Fruit fly (Drosophila melanogaster) whole organism, embryonic: ENCODE results near the gene CG15547.
A peak's percentile ranks its signal among the peaks of the same experiment; 100 is the strongest.

Source experiments
- Atf3 ChIP-seq: fragments of 200-800 bp; sonication (Bioruptor generic); optimal IDR thresholded peaks from 3 replicates; lab custom pipeline; 2016; ENCODE audit warnings: missing biosample characterization, missing genetic modification characterization
- CG10209 ChIP-seq: fragments of 200-800 bp; sonication (Bioruptor generic); optimal IDR thresholded peaks from 3 replicates; lab custom pipeline; 2017; ENCODE audit warnings: missing biosample characterization, mild to moderate bottlenecking, missing genetic modification characterization, missing genetic modification reagents
- CG10565 ChIP-seq: fragments of 200-800 bp; sonication (Bioruptor generic); optimal IDR thresholded peaks from 3 replicates; lab custom pipeline; 2016; ENCODE audit warnings: missing biosample characterization, mild to moderate bottlenecking, missing genetic modification characterization
- CG10979 ChIP-seq: fragments of 200-800 bp; sonication (Bioruptor generic); optimal IDR thresholded peaks from 2 replicates; lab custom pipeline; 2018; ENCODE audit warnings: missing biosample characterization, mild to moderate bottlenecking, missing genetic modification characterization, moderate library complexity
- CG11093 ChIP-seq: fragments of 200-800 bp; sonication (Bioruptor generic); IDR thresholded peaks from 3 replicates; pipeline ENCODE4 v1.3.6; 2022; ENCODE audit warnings: missing biosample characterization, missing genetic modification characterization
- CG11398 ChIP-seq: fragments of 200-800 bp; sonication (Bioruptor generic); optimal IDR thresholded peaks from 2 replicates; lab custom pipeline; 2016; ENCODE audit warnings: missing biosample characterization, missing genetic modification characterization
- CG11504 ChIP-seq: fragments of 200-800 bp; sonication (Bioruptor generic); optimal IDR thresholded peaks from 3 replicates; lab custom pipeline; 2019; ENCODE audit warnings: missing biosample characterization, mild to moderate bottlenecking, missing genetic modification characterization, moderate library complexity
- CG11695 ChIP-seq: fragments of 200-800 bp; sonication (Bioruptor generic); IDR thresholded peaks from 3 replicates; pipeline ENCODE4 v1.3.6; 2022; ENCODE audit warnings: missing biosample characterization, missing genetic modification characterization
- CG11696 ChIP-seq: fragments of 200-800 bp; sonication (Bioruptor generic); IDR thresholded peaks from 2 replicates; pipeline ENCODE4 v1.3.6; 2022; ENCODE audit warnings: missing biosample characterization, missing genetic modification characterization
- CG13123 ChIP-seq: fragments of 200-800 bp; sonication (Bioruptor generic); optimal IDR thresholded peaks from 2 replicates; lab custom pipeline; 2016; ENCODE audit warnings: missing biosample characterization, missing genetic modification characterization
- CG14860 ChIP-seq: fragments of 200-800 bp; sonication (Bioruptor generic); IDR thresholded peaks from 3 replicates; pipeline ENCODE4 v1.3.6; 2022; ENCODE audit warnings: missing biosample characterization, missing genetic modification characterization; ENCODE audit not compliant: partially characterized antibody
- CG14965 ChIP-seq: fragments of 200-800 bp; sonication (Bioruptor generic); optimal IDR thresholded peaks from 2 replicates; lab custom pipeline; 2016; ENCODE audit warnings: missing biosample characterization, missing genetic modification characterization, borderline replicate concordance
- CG17802 ChIP-seq: fragments of 200-800 bp; sonication (Bioruptor generic); optimal IDR thresholded peaks from 2 replicates; lab custom pipeline; 2018; ENCODE audit warnings: missing biosample characterization, mild to moderate bottlenecking, missing genetic modification characterization, moderate library complexity
- CG18599 ChIP-seq: fragments of 200-800 bp; sonication (Bioruptor generic); optimal IDR thresholded peaks from 3 replicates; lab custom pipeline; 2017; ENCODE audit warnings: missing biosample characterization, missing genetic modification characterization, mild to moderate bottlenecking, moderate library complexity, missing genetic modification reagents
- CG30403 ChIP-seq: fragments of 200-800 bp; sonication (Bioruptor generic); optimal IDR thresholded peaks from 3 replicates; lab custom pipeline; 2016; ENCODE audit warnings: missing biosample characterization, missing genetic modification characterization
- CG34376 ChIP-seq: fragments of 200-800 bp; sonication (Bioruptor generic); optimal IDR thresholded peaks from 2 replicates; lab custom pipeline; 2018; ENCODE audit warnings: missing biosample characterization, mild to moderate bottlenecking, missing genetic modification characterization
- CG6689 ChIP-seq: fragments of 200-800 bp; sonication (Bioruptor generic); IDR thresholded peaks from 2 replicates; pipeline ENCODE4 v1.3.6; 2022; ENCODE audit warnings: missing biosample characterization, missing genetic modification characterization
- CG6765 ChIP-seq: fragments of 200-800 bp; sonication (Bioruptor generic); optimal IDR thresholded peaks from 3 replicates; lab custom pipeline; 2017; ENCODE audit warnings: missing biosample characterization, mild to moderate bottlenecking, missing genetic modification characterization
- CG6854 ChIP-seq: fragments of 200-800 bp; sonication (Bioruptor generic); optimal IDR thresholded peaks from 3 replicates; lab custom pipeline; 2017; ENCODE audit warnings: missing biosample characterization, mild to moderate bottlenecking, missing genetic modification characterization
- CG7839 ChIP-seq: fragments of 200-800 bp; sonication (Bioruptor generic); optimal IDR thresholded peaks from 3 replicates; lab custom pipeline; 2018; ENCODE audit warnings: missing biosample characterization, mild to moderate bottlenecking, missing genetic modification characterization, moderate library complexity
- CG7963 ChIP-seq: fragments of 200-800 bp; sonication (Bioruptor generic); IDR thresholded peaks from 3 replicates; pipeline ENCODE4 v1.3.6; 2022; ENCODE audit warnings: missing biosample characterization, missing genetic modification characterization; ENCODE audit not compliant: partially characterized antibody
- CG8089 ChIP-seq: fragments of 200-800 bp; sonication (Bioruptor generic); optimal IDR thresholded peaks from 3 replicates; lab custom pipeline; 2016; ENCODE audit warnings: missing biosample characterization, missing genetic modification characterization
- CG8359 ChIP-seq: fragments of 200-800 bp; sonication (Bioruptor generic); optimal IDR thresholded peaks from 2 replicates; lab custom pipeline; 2017; ENCODE audit warnings: missing biosample characterization, mild to moderate bottlenecking, missing genetic modification characterization, borderline replicate concordance
- CG9215 ChIP-seq: fragments of 200-800 bp; sonication (Bioruptor generic); IDR thresholded peaks from 2 replicates; pipeline ENCODE4 v1.3.6; 2022; ENCODE audit warnings: missing biosample characterization, missing genetic modification characterization
- CHES-1-like ChIP-seq: fragments of 200-800 bp; sonication (Bioruptor generic); optimal IDR thresholded peaks from 2 replicates; lab custom pipeline; 2016; ENCODE audit warnings: missing biosample characterization, missing genetic modification characterization
- Dip3 ChIP-seq: fragments of 200-800 bp; sonication (Bioruptor generic); optimal IDR thresholded peaks from 3 replicates; lab custom pipeline; 2016; ENCODE audit warnings: missing biosample characterization, missing genetic modification characterization
- Dll ChIP-seq: fragments of 200-800 bp; sonication (Bioruptor generic); IDR thresholded peaks from 4 replicates; pipeline ENCODE4 v1.3.6; 2022; ENCODE audit warnings: missing biosample characterization, missing genetic modification characterization; ENCODE audit not compliant: partially characterized antibody
- Dp ChIP-seq: fragments of 200-800 bp; sonication (Bioruptor generic); optimal IDR thresholded peaks from 2 replicates; lab custom pipeline; 2018; ENCODE audit warnings: missing biosample characterization, mild to moderate bottlenecking, missing genetic modification characterization, moderate library complexity
- Hey ChIP-seq: fragments of 200-800 bp; sonication (Bioruptor generic); optimal IDR thresholded peaks from 3 replicates; lab custom pipeline; 2018; ENCODE audit warnings: missing biosample characterization, mild to moderate bottlenecking, missing genetic modification characterization
- Hr3 ChIP-seq: fragments of 200-800 bp; sonication (Bioruptor generic); optimal IDR thresholded peaks from 3 replicates; lab custom pipeline; 2016; ENCODE audit warnings: missing biosample characterization, missing genetic modification characterization
- Hr51 ChIP-seq, 2 experiments: fragments of 200-800 bp; sonication (Bioruptor generic); optimal IDR thresholded peaks; 2 replicates in 1 of 2; 3 replicates in 1 of 2; lab custom pipeline; 2016 to 2018; ENCODE audit warnings: missing biosample characterization in 2 of 2, missing genetic modification characterization in 2 of 2, mild to moderate bottlenecking in 1 of 2, moderate library complexity in 1 of 2
- Lpt ChIP-seq: fragments of >200 bp; optimal IDR thresholded peaks from 2 replicates; lab custom pipeline; 2018; ENCODE audit warnings: missing biosample characterization, missing genetic modification characterization
- Optix ChIP-seq: fragments of 200-800 bp; sonication (Bioruptor generic); IDR thresholded peaks from 3 replicates; pipeline ENCODE4 v1.3.6; 2022; ENCODE audit warnings: missing biosample characterization, missing genetic modification characterization
- Ptx1 ChIP-seq: fragments of 200-800 bp; sonication (Bioruptor generic); IDR thresholded peaks from 2 replicates; pipeline ENCODE4 v1.3.6; 2022; ENCODE audit warnings: missing biosample characterization, missing genetic modification characterization
- Six4 ChIP-seq: fragments of 200-800 bp; sonication (Bioruptor generic); optimal IDR thresholded peaks from 2 replicates; lab custom pipeline; 2016; ENCODE audit warnings: missing biosample characterization, missing genetic modification characterization
- dmrt11E ChIP-seq: fragments of 200-800 bp; sonication (Bioruptor generic); optimal IDR thresholded peaks from 3 replicates; lab custom pipeline; 2018; ENCODE audit warnings: missing biosample characterization, mild to moderate bottlenecking, missing genetic modification characterization, moderate library complexity
- fd102C ChIP-seq: fragments of 200-800 bp; sonication (Bioruptor generic); optimal IDR thresholded peaks from 2 replicates; lab custom pipeline; 2018; ENCODE audit warnings: missing biosample characterization, mild to moderate bottlenecking, missing genetic modification characterization, moderate library complexity
- fd3F ChIP-seq: fragments of 200-800 bp; sonication (Bioruptor generic); optimal IDR thresholded peaks from 2 replicates; lab custom pipeline; 2018; ENCODE audit warnings: missing biosample characterization, mild to moderate bottlenecking, missing genetic modification characterization, moderate library complexity
- gfzf ChIP-seq: fragments of 200-800 bp; sonication (Bioruptor generic); optimal IDR thresholded peaks from 2 replicates; lab custom pipeline; 2016; ENCODE audit warnings: missing biosample characterization, mild to moderate bottlenecking, missing genetic modification characterization, moderate library complexity
- lola ChIP-seq, 3 experiments: fragments of >200 bp in 2 of 3; fragments of 200-800 bp in 1 of 3; sonication (Bioruptor generic) in 1 of 3; optimal IDR thresholded peaks; 2 replicates each; lab custom pipeline; 2017 to 2019; ENCODE audit warnings: missing biosample characterization in 3 of 3, missing genetic modification characterization in 3 of 3, mild to moderate bottlenecking in 1 of 3, moderate library complexity in 1 of 3
- lov ChIP-seq, 2 experiments: fragments of 200-800 bp in 1 of 2; fragments of >200 bp in 1 of 2; sonication (Bioruptor generic) in 1 of 2; IDR thresholded peaks in 1 of 2; optimal IDR thresholded peaks in 1 of 2; 2 replicates in 1 of 2; 3 replicates in 1 of 2; pipeline versions ENCODE4 v1.3.6 to Lab custom; 2017 to 2022; ENCODE audit warnings: missing biosample characterization in 1 of 2, missing genetic modification characterization in 1 of 2
- mld ChIP-seq: fragments of 200-800 bp; sonication (Bioruptor generic); IDR thresholded peaks from 3 replicates; pipeline ENCODE4 v1.3.6; 2022; ENCODE audit warnings: missing biosample characterization, missing genetic modification characterization; ENCODE audit not compliant: partially characterized antibody
- nom ChIP-seq: fragments of 200-800 bp; sonication (Bioruptor generic); optimal IDR thresholded peaks from 2 replicates; lab custom pipeline; 2017; ENCODE audit warnings: missing biosample characterization, missing genetic modification characterization, mild to moderate bottlenecking, moderate library complexity, missing genetic modification reagents
- pnt ChIP-seq: fragments of 200-800 bp; sonication (Bioruptor generic); optimal IDR thresholded peaks from 3 replicates; lab custom pipeline; 2016; ENCODE audit warnings: missing biosample characterization, missing genetic modification characterization
- row ChIP-seq: fragments of 200-800 bp; sonication (Bioruptor generic); IDR thresholded peaks from 3 replicates; pipeline ENCODE4 v1.3.6; 2022; ENCODE audit warnings: missing biosample characterization, missing genetic modification characterization
- sima ChIP-seq: fragments of 200-800 bp; sonication (Bioruptor generic); optimal IDR thresholded peaks from 2 replicates; lab custom pipeline; 2016; ENCODE audit warnings: missing biosample characterization, missing genetic modification characterization
- stc ChIP-seq: fragments of 200-800 bp; sonication (Bioruptor generic); IDR thresholded peaks from 2 replicates; pipeline ENCODE4 v1.3.6; 2022; ENCODE audit warnings: missing biosample characterization, missing genetic modification characterization
- toy ChIP-seq: fragments of 200-800 bp; sonication (Bioruptor generic); IDR thresholded peaks from 2 replicates; pipeline ENCODE4 v1.3.6; 2022; ENCODE audit warnings: missing biosample characterization, missing genetic modification characterization
- unpg ChIP-seq: fragments of 200-800 bp; sonication (Bioruptor generic); optimal IDR thresholded peaks from 3 replicates; lab custom pipeline; 2018; ENCODE audit warnings: missing biosample characterization, mild to moderate bottlenecking, missing genetic modification characterization, moderate library complexity
- zf30C ChIP-seq: fragments of 200-800 bp; sonication (Bioruptor generic); optimal IDR thresholded peaks from 3 replicates; lab custom pipeline; 2018; ENCODE audit warnings: missing biosample characterization, mild to moderate bottlenecking, missing genetic modification characterization

CG15547 gene

DNA sequence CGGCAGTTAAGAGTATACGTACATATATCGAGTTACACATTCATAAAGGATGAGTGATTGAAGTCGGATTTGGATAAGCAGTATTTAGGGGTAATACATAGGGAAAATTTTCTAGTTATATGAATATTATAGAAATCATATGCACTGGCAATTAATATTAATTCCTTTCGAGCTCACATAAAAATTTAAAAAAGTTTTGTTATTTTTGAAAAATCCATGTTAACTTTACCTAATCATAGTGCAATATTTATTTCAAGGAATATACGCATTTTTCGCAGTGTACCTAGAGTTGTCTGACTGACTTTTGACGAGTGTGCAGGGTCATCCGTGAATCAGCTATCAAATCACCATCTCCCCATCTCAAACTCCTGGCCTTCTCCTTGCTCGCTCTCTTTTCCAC is 18.8 kb downstream of the CG15547 start (continued):
- TF ChIP-seq CG11504: peak; percentile 1
- TF ChIP-seq row (GFP tag; lab: Robert Waterston, UW): peak; percentile 5; the same call in 1 of the 3 replicates
- TF ChIP-seq nom (GFP tag; lab: Kevin White, UChicago): no peak
- TF ChIP-seq CG8089 (GFP tag; lab: Kevin White, UChicago): no peak
- TF ChIP-seq CG6854 (GFP tag; lab: Kevin White, UChicago): no peak
- TF ChIP-seq Hey (tag; lab: Kevin White, UChicago): no peak
- TF ChIP-seq pnt (GFP tag; lab: Kevin White, UChicago): no peak
- TF ChIP-seq Dip3: no peak
- TF ChIP-seq CG10209: no peak
- no peak for TF ChIP-seq CG11398 (GFP tag; lab: Kevin White, UChicago)
- no peak for TF ChIP-seq fd3F (GFP tag; lab: Kevin White, UChicago)
- no peak for TF ChIP-seq CG34376 (GFP tag; lab: Kevin White, UChicago)
- no peak for TF ChIP-seq Six4 (GFP tag; lab: Kevin White, UChicago)
- TF ChIP-seq fd102C (GFP tag; lab: Kevin White, UChicago): no peak
- no peak for TF ChIP-seq CG14860
- no peak for TF ChIP-seq CG7839 (tag; lab: Kevin White, UChicago)
- no peak for TF ChIP-seq Hr3 (GFP tag; lab: Kevin White, UChicago)
- no peak for TF ChIP-seq Lpt (GFP tag; lab: Kevin White, UChicago)
- TF ChIP-seq CG9215 (GFP tag; lab: Robert Waterston, UW): no peak
- TF ChIP-seq CG6765: no peak
- peak in 1 of 2 experiments; percentile 8 for TF ChIP-seq Hr51 (GFP tag; optimal IDR thresholded peaks at IDR 0.05; lab: Kevin White, UChicago)
- no peak for TF ChIP-seq gfzf (GFP tag; lab: Kevin White, UChicago)
- no peak for TF ChIP-seq CG17802 (tag; lab: Kevin White, UChicago)
- TF ChIP-seq CG7963: no peak
- TF ChIP-seq Ptx1 (GFP tag; lab: Robert Waterston, UW): no peak
- TF ChIP-seq unpg (GFP tag; lab: Kevin White, UChicago): no peak
- TF ChIP-seq CG11695 (GFP tag; lab: Robert Waterston, UW): no peak
- no peak for TF ChIP-seq CG8359 (GFP tag; lab: Kevin White, UChicago)
- peak; percentile 32 for TF ChIP-seq dmrt11E (tag; lab: Kevin White, UChicago)
- TF ChIP-seq Dp (GFP tag; lab: Kevin White, UChicago): no peak
- no peak for TF ChIP-seq CG18599
- no peak for TF ChIP-seq toy (GFP tag; lab: Robert Waterston, UW)
- no peak for TF ChIP-seq mld (GFP tag; lab: Robert Waterston, UW)
- no peak for TF ChIP-seq CG14965 (GFP tag; lab: Kevin White, UChicago)
- TF ChIP-seq sima (GFP tag; lab: Kevin White, UChicago): no peak
- TF ChIP-seq CG11093: no peak
- TF ChIP-seq Atf3: no peak
- peak in 1 of 3 experiments; percentile 26 for TF ChIP-seq lola (GFP tag; optimal IDR thresholded peaks at IDR 0.05; lab: Kevin White, UChicago)
- peak; percentile 25 for TF ChIP-seq CG10979 (tag; lab: Kevin White, UChicago)
- TF ChIP-seq Dll: no peak
- TF ChIP-seq zf30C: no peak
- TF ChIP-seq CG11696 (GFP tag; lab: Robert Waterston, UW): no peak
- TF ChIP-seq Optix (GFP tag; lab: Robert Waterston, UW): no peak
- no peak for TF ChIP-seq CG10565 (GFP tag; lab: Kevin White, UChicago)
- TF ChIP-seq CHES-1-like: no peak
- TF ChIP-seq stc (GFP tag; lab: Robert Waterston, UW): no peak
- TF ChIP-seq CG30403: no peak
- no peak for TF ChIP-seq CG13123
- TF ChIP-seq CG6689 (GFP tag; lab: Robert Waterston, UW): no peak
- no peak for TF ChIP-seq lov (optimal IDR thresholded peaks at IDR 0.05; lab: Kevin White, UChicago)
- TF ChIP-seq lov (GFP tag; IDR thresholded peaks at IDR 0.05; lab: Robert Waterston, UW): no peak
